Worm (Caenorhabditis elegans) whole organism, early embryonic: ENCODE data around the gene C43D7.4.

Source experiments
- F13C5.2 ChIP-seq: sonication (generic microtip); optimal IDR thresholded peaks from 2 replicates; lab custom pipeline; 2017; ENCODE audit warnings: mild to moderate bottlenecking, missing genetic modification characterization, inconsistent platforms, missing compliant biosample characterization
- ama-1 ChIP-seq: fragments of 150-350 bp; optimal IDR thresholded peaks from 2 replicates; lab custom pipeline; 2014
- ets-7 ChIP-seq: sonication (generic microtip); optimal IDR thresholded peaks from 2 replicates; lab custom pipeline; 2016; ENCODE audit warnings: missing genotype, missing genetic modification characterization, missing compliant biosample characterization
- hmbx-1 ChIP-seq: sonication (generic microtip); optimal IDR thresholded peaks from 2 replicates; lab custom pipeline; 2016; ENCODE audit warnings: mild to moderate bottlenecking, missing genetic modification characterization, missing compliant biosample characterization
- hmg-4 ChIP-seq: fragments of 200-800 bp; sonication (Bioruptor generic); optimal IDR thresholded peaks from 2 replicates; lab custom pipeline; 2018; ENCODE audit warnings: mild to moderate bottlenecking, missing genetic modification characterization, missing compliant biosample characterization
- scrt-1 ChIP-seq: fragments of 200-800 bp; sonication (Bioruptor generic); IDR thresholded peaks from 2 replicates; pipeline ENCODE4 v1.3.6; 2022; ENCODE audit warnings: missing genetic modification characterization, missing compliant biosample characterization
- sea-1 ChIP-seq: fragments of 200-800 bp; sonication (Bioruptor generic); conservative IDR thresholded peaks from 2 replicates; pipeline ENCODE4 v1.3.6; 2022; ENCODE audit warnings: missing genetic modification characterization, missing compliant biosample characterization
- tbx-11 ChIP-seq: fragments of 200-800 bp; sonication (Bioruptor generic); IDR thresholded peaks from 2 replicates; pipeline ENCODE4 v1.3.6; 2022; ENCODE audit warnings: missing genetic modification characterization, missing compliant biosample characterization
- tbx-37 ChIP-seq: fragments of 200-800 bp; sonication (Bioruptor generic); conservative IDR thresholded peaks from 2 replicates; pipeline ENCODE4 v1.3.6; 2022; ENCODE audit warnings: missing genetic modification reagents, missing genetic modification characterization, missing compliant biosample characterization
- tra-4 ChIP-seq: sonication (generic microtip); optimal IDR thresholded peaks from 2 replicates; lab custom pipeline; 2017; ENCODE audit warnings: missing genetic modification characterization, missing compliant biosample characterization

- no peak for TF ChIP-seq ama-1 (lab: Kevin White, UChicago)
- no peak for TF ChIP-seq sea-1 (GFP tag; lab: Robert Waterston, UW)
- no peak for TF ChIP-seq scrt-1
- no peak for TF ChIP-seq tbx-37 (GFP tag; lab: Robert Waterston, UW)
- TF ChIP-seq tra-4 (tag; lab: Kevin White, UChicago): no peak
- no peak for TF ChIP-seq hmbx-1 (tag; lab: Kevin White, UChicago)
- no peak for TF ChIP-seq tbx-11
- TF ChIP-seq F13C5.2: no peak
- TF ChIP-seq hmg-4 (GFP tag; lab: Kevin White, UChicago): no peak
- TF ChIP-seq ets-7 (tag; lab: Kevin White, UChicago): no peak
Measured at ce11 chrV:19301934-19302333, 20.4 kb downstream of the C43D7.4 start, which contains the start of gene fbxb-62.
